Worm (Caenorhabditis elegans) whole organism, L4 larva: Measurements from ENCODE around the gene H03G16.7.
A peak's percentile ranks its signal among the peaks of the same experiment; 100 is the strongest.

Experiments used
- F26F4.8 ChIP-seq: fragments of 200-800 bp; sonication (Bioruptor generic); conservative IDR thresholded peaks from 2 replicates; pipeline ENCODE4 v1.3.6; 2022; ENCODE audit warnings: missing genetic modification characterization, missing compliant biosample characterization
- F44E2.7 ChIP-seq: fragments of 200-800 bp; sonication (Bioruptor generic); IDR thresholded peaks from 2 replicates; pipeline ENCODE4 v2.1.2; 2022; ENCODE audit warnings: missing genetic modification characterization, missing compliant biosample characterization
- F49E8.2 ChIP-seq: sonication (generic microtip); optimal IDR thresholded peaks from 2 replicates; lab custom pipeline; 2016; ENCODE audit warnings: missing compliant biosample characterization, mild to moderate bottlenecking, missing genetic modification characterization, borderline replicate concordance
- T20F7.1 ChIP-seq: fragments of 200-800 bp; sonication (Bioruptor generic); optimal IDR thresholded peaks from 2 replicates; lab custom pipeline; 2018; ENCODE audit warnings: mild to moderate bottlenecking, missing genetic modification characterization, missing compliant biosample characterization
- ZK337.2 ChIP-seq: fragments of 200-800 bp; sonication (Bioruptor generic); IDR thresholded peaks from 2 replicates; pipeline ENCODE4 v1.3.6; 2022; ENCODE audit warnings: missing genetic modification reagents, missing genetic modification characterization, missing compliant biosample characterization
- aly-2 ChIP-seq: sonication (generic microtip); optimal IDR thresholded peaks from 2 replicates; lab custom pipeline; 2018; ENCODE audit warnings: missing biosample characterization, missing genetic modification characterization
- attf-4 ChIP-seq: sonication (generic microtip); optimal IDR thresholded peaks from 3 replicates; lab custom pipeline; 2017; ENCODE audit warnings: missing biosample characterization, missing genetic modification characterization
- ceh-28 ChIP-seq: fragments of 150-350 bp; optimal IDR thresholded peaks from 2 replicates; lab custom pipeline; 2014; ENCODE audit warnings: missing biosample characterization, missing genetic modification reagents, missing genetic modification characterization
- ceh-44 ChIP-seq: fragments of 200-800 bp; sonication (Bioruptor generic); IDR thresholded peaks from 2 replicates; pipeline ENCODE4 v1.3.6; 2022; ENCODE audit warnings: missing genetic modification reagents, missing genetic modification characterization, missing compliant biosample characterization
- ctbp-1 ChIP-seq: fragments of 200-800 bp; sonication (Bioruptor generic); IDR thresholded peaks from 2 replicates; pipeline ENCODE4 v1.3.6; 2022; ENCODE audit warnings: missing genetic modification reagents, missing genetic modification characterization, missing compliant biosample characterization
- daf-12 ChIP-seq: fragments of 150-350 bp; optimal IDR thresholded peaks from 2 replicates; lab custom pipeline; 2014; ENCODE audit warnings: missing biosample characterization, missing genetic modification reagents, missing genetic modification characterization
- daf-16 ChIP-seq, 3 experiments: sonication (generic microtip); optimal IDR thresholded peaks; 2 replicates each; lab custom pipeline; 2016 to 2017; ENCODE audit warnings: missing genetic modification characterization in 3 of 3, missing genetic modification reagents in 3 of 3, mild to moderate bottlenecking in 2 of 3, missing compliant biosample characterization in 2 of 3, missing biosample characterization in 1 of 3, moderate library complexity in 1 of 3
- dmd-6 ChIP-seq: fragments of 200-800 bp; sonication (Bioruptor generic); IDR thresholded peaks from 2 replicates; pipeline ENCODE4 v1.3.6; 2022; ENCODE audit warnings: missing genetic modification reagents, missing genetic modification characterization, missing compliant biosample characterization
- dmd-9 ChIP-seq: fragments of 200-800 bp; sonication (Bioruptor generic); IDR thresholded peaks from 2 replicates; pipeline ENCODE4 v1.3.6; 2022; ENCODE audit warnings: missing genetic modification reagents, missing genetic modification characterization, missing compliant biosample characterization
- duxl-1 ChIP-seq: sonication (generic microtip); optimal IDR thresholded peaks from 2 replicates; lab custom pipeline; 2016; ENCODE audit warnings: mild to moderate bottlenecking, missing genetic modification characterization, moderate library complexity, missing compliant biosample characterization; ENCODE audit not compliant: poor library complexity
- dve-1 ChIP-seq: sonication (generic microtip); optimal IDR thresholded peaks from 2 replicates; lab custom pipeline; 2017; ENCODE audit warnings: antibody characterized with exemption, mild to moderate bottlenecking, missing genetic modification characterization, missing compliant biosample characterization; ENCODE audit not compliant: insufficient read depth
- egl-43 ChIP-seq: fragments of 200-800 bp; sonication (Bioruptor generic); IDR thresholded peaks from 2 replicates; pipeline ENCODE4 v1.3.6; 2022; ENCODE audit warnings: missing genetic modification reagents, missing genetic modification characterization, missing compliant biosample characterization
- fos-1 ChIP-seq: fragments of 150-350 bp; optimal IDR thresholded peaks from 2 replicates; lab custom pipeline; 2014; ENCODE audit warnings: missing biosample characterization, missing genetic modification characterization
- hlh-11 ChIP-seq: fragments of 200-800 bp; sonication (Bioruptor generic); optimal IDR thresholded peaks from 2 replicates; lab custom pipeline; 2018; ENCODE audit warnings: mild to moderate bottlenecking, missing genetic modification characterization, missing compliant biosample characterization
- hlh-30 ChIP-seq: sonication (generic microtip); optimal IDR thresholded peaks from 2 replicates; lab custom pipeline; 2017; ENCODE audit warnings: antibody characterized with exemption, mild to moderate bottlenecking, missing genetic modification characterization, missing compliant biosample characterization; ENCODE audit not compliant: insufficient read depth
- jun-1 ChIP-seq: fragments of 150-350 bp; optimal IDR thresholded peaks from 2 replicates; lab custom pipeline; 2014; ENCODE audit warnings: missing biosample characterization, missing genetic modification reagents, missing genetic modification characterization
- lim-7 ChIP-seq: fragments of 200-800 bp; sonication (Bioruptor generic); IDR thresholded peaks from 2 replicates; pipeline ENCODE4 v1.3.6; 2022; ENCODE audit warnings: missing genetic modification characterization, missing compliant biosample characterization
- lin-15B ChIP-seq: fragments of 150-350 bp; sonication (generic microtip); optimal IDR thresholded peaks from 3 replicates; lab custom pipeline; 2014; ENCODE audit warnings: missing biosample characterization, missing genetic modification characterization
- lin-29 ChIP-seq: fragments of 200-800 bp; sonication (Bioruptor generic); IDR thresholded peaks from 2 replicates; pipeline ENCODE4 v1.3.6; 2022; ENCODE audit warnings: missing genetic modification reagents, missing genetic modification characterization, missing compliant biosample characterization
- lin-39 ChIP-seq: fragments of 150-350 bp; optimal IDR thresholded peaks from 2 replicates; lab custom pipeline; 2014; ENCODE audit warnings: missing biosample characterization, missing genetic modification reagents, missing genetic modification characterization
- lir-3 ChIP-seq: sonication (generic microtip); optimal IDR thresholded peaks from 2 replicates; lab custom pipeline; 2016; ENCODE audit warnings: mild to moderate bottlenecking, missing genetic modification characterization, missing compliant biosample characterization
- lsy-2 ChIP-seq, 2 experiments: fragments of 150-350 bp in 1 of 2; sonication (generic microtip) in 1 of 2; optimal IDR thresholded peaks; 2 replicates each; lab custom pipeline; 2014 to 2017; ENCODE audit warnings: missing biosample characterization in 2 of 2, missing genetic modification characterization in 2 of 2
- mep-1 ChIP-seq: fragments of 150-350 bp; sonication (generic microtip); optimal IDR thresholded peaks from 3 replicates; lab custom pipeline; 2014; ENCODE audit warnings: missing biosample characterization, missing genetic modification characterization
- mes-2 ChIP-seq: sonication (generic microtip); optimal IDR thresholded peaks from 2 replicates; lab custom pipeline; 2016; ENCODE audit warnings: missing genotype, mild to moderate bottlenecking, missing genetic modification characterization, missing compliant biosample characterization; ENCODE audit not compliant: poor library complexity, severe bottlenecking
- mxl-3 ChIP-seq: fragments of 200-800 bp; sonication (Bioruptor generic); optimal IDR thresholded peaks from 2 replicates; lab custom pipeline; 2018; ENCODE audit warnings: mild to moderate bottlenecking, missing genetic modification characterization, missing compliant biosample characterization
- nhr-10 ChIP-seq: fragments of 150-350 bp; optimal IDR thresholded peaks from 2 replicates; lab custom pipeline; 2014; ENCODE audit warnings: missing biosample characterization, missing genetic modification characterization
- nhr-11 ChIP-seq: fragments of 150-350 bp; optimal IDR thresholded peaks from 2 replicates; lab custom pipeline; 2014; ENCODE audit warnings: missing biosample characterization, missing genetic modification characterization
- nhr-48 ChIP-seq: sonication (generic microtip); optimal IDR thresholded peaks from 2 replicates; lab custom pipeline; 2016; ENCODE audit warnings: mild to moderate bottlenecking, missing genetic modification characterization, missing compliant biosample characterization
- nhr-76 ChIP-seq: fragments of 150-350 bp; optimal IDR thresholded peaks from 2 replicates; lab custom pipeline; 2014; ENCODE audit warnings: missing biosample characterization, missing genetic modification characterization
- nhr-77 ChIP-seq: fragments of 150-350 bp; optimal IDR thresholded peaks from 2 replicates; lab custom pipeline; 2014; ENCODE audit warnings: missing biosample characterization, missing genetic modification characterization
- pha-4 ChIP-seq, 2 experiments: fragments of 150-350 bp in 1 of 2; fragments of 200-800 bp in 1 of 2; sonication (Bioruptor generic) in 1 of 2; IDR thresholded peaks in 1 of 2; optimal IDR thresholded peaks in 1 of 2; 2 replicates each; pipeline versions ENCODE4 v1.3.6 to Lab custom; 2014 to 2022; ENCODE audit warnings: missing genetic modification characterization in 2 of 2, missing genetic modification reagents in 2 of 2, missing biosample characterization in 1 of 2, missing compliant biosample characterization in 1 of 2
- pqm-1 ChIP-seq: sonication (generic microtip); optimal IDR thresholded peaks from 2 replicates; lab custom pipeline; 2017; ENCODE audit warnings: missing biosample characterization, missing genetic modification characterization
- saeg-2 ChIP-seq: fragments of 200-800 bp; sonication (Bioruptor generic); IDR thresholded peaks from 2 replicates; pipeline ENCODE4 v1.3.6; 2022; ENCODE audit warnings: missing genetic modification reagents, missing genetic modification characterization, missing compliant biosample characterization
- sdz-12 ChIP-seq: fragments of 200-800 bp; sonication (Bioruptor generic); optimal IDR thresholded peaks from 2 replicates; lab custom pipeline; 2018; ENCODE audit warnings: mild to moderate bottlenecking, missing genetic modification characterization, missing compliant biosample characterization
- set-16 ChIP-seq: fragments of 200-800 bp; sonication (Bioruptor generic); IDR thresholded peaks from 2 replicates; pipeline ENCODE4 v1.3.6; 2022; ENCODE audit warnings: missing genetic modification reagents, missing genetic modification characterization, missing compliant biosample characterization
- snpc-4 ChIP-seq: fragments of 150-350 bp; optimal IDR thresholded peaks from 2 replicates; lab custom pipeline; 2014; ENCODE audit warnings: missing biosample characterization, missing genetic modification characterization
- tag-97 ChIP-seq: fragments of 200-800 bp; sonication (Bioruptor generic); IDR thresholded peaks from 2 replicates; pipeline ENCODE4 v1.3.6; 2022; ENCODE audit warnings: missing genetic modification characterization, missing compliant biosample characterization
- unc-130 ChIP-seq: sonication (generic microtip); optimal IDR thresholded peaks from 2 replicates; lab custom pipeline; 2016; ENCODE audit warnings: missing genetic modification reagents, missing genetic modification characterization, missing compliant biosample characterization
- unc-39 ChIP-seq: sonication (generic microtip); optimal IDR thresholded peaks from 2 replicates; lab custom pipeline; 2017; ENCODE audit warnings: missing biosample characterization, missing genetic modification characterization
- unc-62 ChIP-seq, 3 experiments: fragments of 150-350 bp in 1 of 3; sonication (generic microtip); optimal IDR thresholded peaks in 2 of 3; peaks in 1 of 3; 1 replicate in 1 of 3; 2 replicates in 2 of 3; lab custom pipeline; 2014 to 2017; ENCODE audit warnings: missing biosample characterization in 3 of 3, missing genetic modification characterization in 3 of 3, missing genetic modification reagents in 3 of 3, missing genotype in 1 of 3
- vab-7 ChIP-seq: fragments of 200-800 bp; sonication (Bioruptor generic); IDR thresholded peaks from 2 replicates; pipeline ENCODE4 v1.3.6; 2022; ENCODE audit warnings: missing genetic modification reagents, missing genetic modification characterization, missing compliant biosample characterization
- zag-1 ChIP-seq: fragments of 150-350 bp; optimal IDR thresholded peaks from 2 replicates; lab custom pipeline; 2014; ENCODE audit warnings: missing biosample characterization, missing genetic modification characterization
- zfp-3 ChIP-seq: fragments of 200-800 bp; sonication (Bioruptor generic); conservative IDR thresholded peaks from 2 replicates; pipeline ENCODE4 v1.3.6; 2022; ENCODE audit warnings: missing genetic modification reagents, missing genetic modification characterization, missing compliant biosample characterization
- ztf-7 ChIP-seq: fragments of 150-350 bp; optimal IDR thresholded peaks from 2 replicates; lab custom pipeline; 2014; ENCODE audit warnings: missing biosample characterization, missing genetic modification characterization

Gene H03G16.7

ce11 chrX:15040552-15041080, 15.2 kb downstream of the H03G16.7 start, which contains the start of gene C18B12.4 (continued):
- TF ChIP-seq dve-1 (tag; lab: Kevin White, UChicago) (peak; percentile 81), nhr-76 (no peak), dmd-9 (GFP tag; lab: Robert Waterston, UW) (no peak), ztf-7 (no peak), set-16 (GFP tag; lab: Robert Waterston, UW) (peak; percentile 88), dmd-6 (GFP tag; lab: Robert Waterston, UW) (peak; percentile 90), aly-2 (tag; lab: Kevin White, UChicago) (no peak), sdz-12 (no peak), hlh-11 (tag; lab: Kevin White, UChicago) (peak; percentile 98), unc-130 (no peak), nhr-11 (tag; lab: Kevin White, UChicago) (peak; percentile 95), fos-1 (tag; lab: Kevin White, UChicago) (no peak), zfp-3 (GFP tag; lab: Robert Waterston, UW) (0 out of 2 replicates have a peak, but pooled peaks have one; percentile 36), lir-3 (tag; lab: Kevin White, UChicago) (no peak), unc-39 (no peak), tag-97 (GFP tag; lab: Robert Waterston, UW) (no peak), saeg-2 (GFP tag; lab: Robert Waterston, UW) (no peak), vab-7 (GFP tag; lab: Robert Waterston, UW) (peak; percentile 68), hlh-30 (tag; lab: Kevin White, UChicago) (peak; percentile 100), pha-4 (GFP tag; IDR thresholded peaks at IDR 0.05; lab: Robert Waterston, UW) (peak; percentile 40), pha-4 (tag; optimal IDR thresholded peaks at IDR 0.05; lab: Kevin White, UChicago) (peak; percentile 3), nhr-77 (peak; percentile 94), ctbp-1 (GFP tag; lab: Robert Waterston, UW) (peak; percentile 52; the same call in 1 of the 2 replicates), attf-4 (no peak), lin-39 (tag; lab: Kevin White, UChicago) (no peak), T20F7.1 (peak; percentile 75), nhr-48 (peak; percentile 76), daf-12 (tag; lab: Kevin White, UChicago) (no peak), egl-43 (GFP tag; lab: Robert Waterston, UW) (no peak; the same call in 1 of the 2 replicates), mes-2 (tag; lab: Kevin White, UChicago) (peak; percentile 72), ceh-44 (GFP tag; lab: Robert Waterston, UW) (no peak), nhr-10 (no peak), lim-7 (GFP tag; lab: Robert Waterston, UW) (no peak), lin-29 (GFP tag; lab: Robert Waterston, UW) (peak; percentile 56; the same call in 1 of the 2 replicates), F26F4.8 (GFP tag; lab: Robert Waterston, UW) (no peak), duxl-1 (peak; percentile 41), lin-15B (tag; lab: Kevin White, UChicago) (no peak), zag-1 (tag; lab: Kevin White, UChicago) (no peak), unc-62 (GFP tag; optimal IDR thresholded peaks at IDR 0.05 in 1 of 2; lab: Kevin White, UChicago) (peak in 1 of 2 experiments; percentile 98), unc-62 (tag; optimal IDR thresholded peaks at IDR 0.05; lab: Kevin White, UChicago) (no peak), lsy-2 (tag; optimal IDR thresholded peaks at IDR 0.05; lab: Kevin White, UChicago) (peak; percentile 60 to 80), daf-16 (GFP tag; optimal IDR thresholded peaks at IDR 0.05; lab: Kevin White, UChicago) (peak in 1 of 2 experiments; percentile 70), daf-16 (tag; optimal IDR thresholded peaks at IDR 0.05; lab: Kevin White, UChicago) (peak; percentile 74), ZK337.2 (GFP tag; lab: Robert Waterston, UW) (no peak), ceh-28 (tag; lab: Kevin White, UChicago) (peak; percentile 45), mxl-3 (GFP tag; lab: Kevin White, UChicago) (peak; percentile 92), snpc-4 (tag; lab: Kevin White, UChicago) (no peak), pqm-1 (tag; lab: Kevin White, UChicago) (peak; percentile 54), F49E8.2 (no peak), mep-1 (tag; lab: Kevin White, UChicago) (peak; percentile 93), F44E2.7 (GFP tag; lab: Robert Waterston, UW) (no peak), jun-1 (tag; lab: Kevin White, UChicago) (no peak)
